Worm (Caenorhabditis elegans) whole organism, early embryonic: ENCODE data around the gene glb-19.

Experiments used
- B0310.2 ChIP-seq: sonication (generic microtip); optimal IDR thresholded peaks from 2 replicates; lab custom pipeline; 2016; ENCODE audit warnings: mild to moderate bottlenecking, missing genetic modification characterization, missing compliant biosample characterization
- F13C5.2 ChIP-seq: sonication (generic microtip); optimal IDR thresholded peaks from 2 replicates; lab custom pipeline; 2017; ENCODE audit warnings: mild to moderate bottlenecking, missing genetic modification characterization, inconsistent platforms, missing compliant biosample characterization
- aly-1 ChIP-seq: sonication (generic microtip); optimal IDR thresholded peaks from 2 replicates; lab custom pipeline; 2016; ENCODE audit warnings: missing genetic modification characterization, missing compliant biosample characterization
- ama-1 ChIP-seq: fragments of 150-350 bp; optimal IDR thresholded peaks from 2 replicates; lab custom pipeline; 2014
- ceh-13 ChIP-seq: fragments of 200-800 bp; sonication (Bioruptor generic); optimal IDR thresholded peaks from 2 replicates; lab custom pipeline; 2018; ENCODE audit warnings: mild to moderate bottlenecking, missing genetic modification characterization, missing compliant biosample characterization
- ceh-36 ChIP-seq: sonication (generic microtip); optimal IDR thresholded peaks from 2 replicates; lab custom pipeline; 2016; ENCODE audit warnings: missing genetic modification characterization, inconsistent platforms, missing compliant biosample characterization
- ets-7 ChIP-seq: sonication (generic microtip); optimal IDR thresholded peaks from 2 replicates; lab custom pipeline; 2016; ENCODE audit warnings: missing genotype, missing genetic modification characterization, missing compliant biosample characterization
- flt-1 ChIP-seq: fragments of 200-800 bp; sonication (Bioruptor generic); IDR thresholded peaks from 2 replicates; pipeline ENCODE4 v1.3.6; 2022; ENCODE audit warnings: missing genetic modification characterization, missing compliant biosample characterization
- hmbx-1 ChIP-seq: sonication (generic microtip); optimal IDR thresholded peaks from 2 replicates; lab custom pipeline; 2016; ENCODE audit warnings: mild to moderate bottlenecking, missing genetic modification characterization, missing compliant biosample characterization
- hmg-4 ChIP-seq: fragments of 200-800 bp; sonication (Bioruptor generic); optimal IDR thresholded peaks from 2 replicates; lab custom pipeline; 2018; ENCODE audit warnings: mild to moderate bottlenecking, missing genetic modification characterization, missing compliant biosample characterization
- hnd-1 ChIP-seq: sonication (generic microtip); optimal IDR thresholded peaks from 2 replicates; lab custom pipeline; 2016; ENCODE audit warnings: missing genetic modification characterization, missing compliant biosample characterization
- pes-1 ChIP-seq: fragments of 200-800 bp; sonication (Bioruptor generic); IDR thresholded peaks from 2 replicates; pipeline ENCODE4 v1.3.6; 2022; ENCODE audit warnings: missing genetic modification reagents, missing genetic modification characterization, missing compliant biosample characterization
- scrt-1 ChIP-seq: fragments of 200-800 bp; sonication (Bioruptor generic); IDR thresholded peaks from 2 replicates; pipeline ENCODE4 v1.3.6; 2022; ENCODE audit warnings: missing genetic modification characterization, missing compliant biosample characterization
- sea-1 ChIP-seq: fragments of 200-800 bp; sonication (Bioruptor generic); conservative IDR thresholded peaks from 2 replicates; pipeline ENCODE4 v1.3.6; 2022; ENCODE audit warnings: missing genetic modification characterization, missing compliant biosample characterization
- tbx-11 ChIP-seq: fragments of 200-800 bp; sonication (Bioruptor generic); IDR thresholded peaks from 2 replicates; pipeline ENCODE4 v1.3.6; 2022; ENCODE audit warnings: missing genetic modification characterization, missing compliant biosample characterization
- tbx-37 ChIP-seq: fragments of 200-800 bp; sonication (Bioruptor generic); conservative IDR thresholded peaks from 2 replicates; pipeline ENCODE4 v1.3.6; 2022; ENCODE audit warnings: missing genetic modification reagents, missing genetic modification characterization, missing compliant biosample characterization
- tra-4 ChIP-seq: sonication (generic microtip); optimal IDR thresholded peaks from 2 replicates; lab custom pipeline; 2017; ENCODE audit warnings: missing genetic modification characterization, missing compliant biosample characterization

The glb-19 gene

DNA sequence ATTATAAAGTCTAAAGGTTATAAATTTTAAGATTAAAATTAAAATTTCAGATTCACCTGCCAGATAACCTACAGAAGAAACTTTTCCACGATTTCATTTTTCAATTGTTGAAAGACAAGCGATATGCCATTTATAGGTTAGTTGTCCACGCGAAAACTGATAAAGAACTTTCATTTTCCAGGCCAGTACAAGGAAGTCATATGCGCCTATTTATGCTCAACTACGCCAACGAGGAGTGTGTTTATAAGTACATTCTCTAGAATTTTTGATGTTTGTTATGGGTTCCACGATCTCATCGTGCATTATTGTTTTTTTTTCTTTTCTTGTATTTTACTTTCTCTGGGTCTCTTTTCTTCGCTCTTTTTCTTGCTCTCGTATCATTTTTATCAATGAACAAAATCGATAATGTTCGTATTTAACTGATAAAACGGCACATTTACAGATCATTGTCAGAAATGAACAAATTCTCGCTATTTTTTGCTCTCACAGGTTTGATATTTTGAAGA lies 47.3 kb downstream of the glb-19 start, which contains the start of gene R09H10.3:
Gene R09H10.3 (plus strand): TSS at position 456 of the 506 bp plus-strand sequence.
- TF ChIP-seq ceh-13 (GFP tag; lab: Kevin White, UChicago) (no peak), sea-1 (no peak), scrt-1 (GFP tag; lab: Robert Waterston, UW) (no peak), tbx-37 (GFP tag; lab: Robert Waterston, UW) (no peak), B0310.2 (tag; lab: Kevin White, UChicago) (no peak), F13C5.2 (no peak), hmg-4 (GFP tag; lab: Kevin White, UChicago) (no peak), pes-1 (GFP tag; lab: Robert Waterston, UW) (no peak), ama-1 (no peak), ceh-36 (no peak), tbx-11 (no peak), aly-1 (no peak), ets-7 (tag; lab: Kevin White, UChicago) (no peak), hmbx-1 (no peak), hnd-1 (tag; lab: Kevin White, UChicago) (no peak), tra-4 (tag; lab: Kevin White, UChicago) (no peak), flt-1 (GFP tag; lab: Robert Waterston, UW) (no peak)

DNA sequence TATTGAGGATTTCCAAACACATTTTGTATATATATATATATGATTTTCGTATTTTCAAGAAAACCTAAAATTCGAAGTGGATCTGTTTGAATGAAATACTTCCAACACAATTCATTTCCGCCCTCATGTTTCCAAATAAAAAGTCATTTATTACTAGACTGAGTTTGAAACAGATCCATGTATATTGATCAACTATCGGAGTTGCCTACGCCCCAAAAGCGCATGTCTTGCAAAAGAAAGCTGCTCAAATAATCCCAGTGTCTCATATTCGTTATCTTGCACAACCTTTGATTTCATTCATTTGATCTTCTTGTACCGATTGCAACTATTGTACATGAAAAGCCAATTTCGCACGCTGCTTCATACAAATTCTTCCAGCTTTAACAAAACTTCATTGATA lies 51.3 kb downstream of the glb-19 start, which contains the start of gene R09H10.2:
Gene R09H10.2 (plus strand): TSS at position 301 of the 400 bp plus-strand sequence.
- TF ChIP-seq flt-1 (GFP tag; lab: Robert Waterston, UW) (no peak), hmg-4 (GFP tag; lab: Kevin White, UChicago) (no peak), scrt-1 (GFP tag; lab: Robert Waterston, UW) (no peak), ceh-36 (no peak), F13C5.2 (no peak), sea-1 (no peak), ceh-13 (GFP tag; lab: Kevin White, UChicago) (no peak), ets-7 (tag; lab: Kevin White, UChicago) (no peak), tbx-37 (GFP tag; lab: Robert Waterston, UW) (no peak), tra-4 (tag; lab: Kevin White, UChicago) (no peak), hnd-1 (tag; lab: Kevin White, UChicago) (no peak), pes-1 (GFP tag; lab: Robert Waterston, UW) (no peak), aly-1 (no peak), hmbx-1 (no peak), ama-1 (no peak)

DNA sequence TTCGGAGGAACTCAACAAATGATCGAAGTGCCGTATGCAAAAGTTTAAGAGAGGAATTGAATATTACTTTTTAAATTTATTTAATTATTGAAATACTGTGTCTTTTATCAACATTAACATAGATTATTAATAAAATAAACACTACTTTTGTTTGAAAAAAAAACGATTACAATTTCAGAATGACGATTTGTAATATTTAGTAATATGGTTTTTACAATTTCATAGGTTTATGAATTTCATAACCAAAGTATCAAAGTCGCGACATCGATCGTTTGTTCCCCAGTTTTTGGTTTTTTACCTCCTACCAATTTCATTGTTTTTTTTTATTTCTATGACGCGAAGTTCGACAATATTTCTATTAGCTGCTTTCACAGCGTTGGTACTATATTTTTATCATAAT lies 54.0 kb downstream of the glb-19 start, which contains the start of gene R09H10.1:
Gene R09H10.1 (plus strand): TSS at position 301 of the 400 bp plus-strand sequence.
- no peak for TF ChIP-seq flt-1 (GFP tag; lab: Robert Waterston, UW)
- TF ChIP-seq pes-1 (GFP tag; lab: Robert Waterston, UW): no peak

DNA sequence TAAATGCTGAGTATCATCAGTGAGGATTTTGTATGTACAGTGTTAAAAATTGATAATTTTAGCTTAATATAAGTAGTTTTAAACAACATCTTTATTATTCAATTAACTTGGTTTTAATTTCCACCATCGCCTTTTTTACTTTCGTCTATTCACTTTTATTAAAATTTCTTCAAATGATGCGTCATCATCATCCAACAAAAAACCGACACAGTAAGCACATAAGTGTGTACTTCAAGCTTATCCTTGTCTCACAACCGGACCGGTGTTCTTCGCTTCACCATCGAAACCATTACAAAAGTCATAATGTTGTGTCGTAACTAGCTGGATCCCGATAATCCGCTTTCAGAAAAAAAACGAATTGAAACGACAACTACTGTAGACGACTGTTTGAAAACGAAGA lies 57.4 kb downstream of the glb-19 start, which contains the start of gene C43F9.11:
Gene C43F9.11 (plus strand): TSS at position 301 of the 400 bp plus-strand sequence.
- TF ChIP-seq scrt-1 (GFP tag; lab: Robert Waterston, UW) (no peak), B0310.2 (tag; lab: Kevin White, UChicago) (no peak), ceh-36 (no peak), ceh-13 (GFP tag; lab: Kevin White, UChicago) (no peak)

DNA sequence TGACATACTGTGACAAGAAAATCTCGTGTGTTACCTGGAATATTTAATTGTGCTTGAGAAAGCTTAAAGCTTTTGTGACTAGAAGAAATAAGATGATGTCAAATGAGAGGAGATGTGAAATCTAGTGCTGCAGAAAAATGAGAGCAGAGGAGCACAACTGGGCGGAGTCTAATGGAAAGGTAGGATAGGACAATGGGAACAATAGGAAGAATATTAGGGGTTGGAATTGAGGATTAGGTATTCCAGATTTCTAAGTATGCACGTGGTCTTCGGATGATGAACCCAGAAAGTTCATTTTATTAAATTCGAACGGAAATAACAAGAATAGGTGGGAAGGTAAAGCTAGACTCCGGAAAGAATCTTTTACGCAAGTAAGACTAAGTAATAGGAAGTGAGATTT lies 60.4 kb downstream of the glb-19 start, which contains the start of gene C43F9.7:
Gene C43F9.7 (minus strand): TSS at position 101 of the 400 bp plus-strand sequence.
- TF ChIP-seq ets-7 (tag; lab: Kevin White, UChicago): no peak
- no peak for TF ChIP-seq tra-4 (tag; lab: Kevin White, UChicago)
- TF ChIP-seq B0310.2 (tag; lab: Kevin White, UChicago): no peak
- no peak for TF ChIP-seq ceh-36
- TF ChIP-seq F13C5.2: no peak
- TF ChIP-seq aly-1: no peak
- no peak for TF ChIP-seq hmbx-1
- TF ChIP-seq sea-1: no peak
- TF ChIP-seq hmg-4 (GFP tag; lab: Kevin White, UChicago): no peak
- no peak for TF ChIP-seq ama-1
- TF ChIP-seq tbx-11: no peak
- TF ChIP-seq tbx-37 (GFP tag; lab: Robert Waterston, UW): no peak
- TF ChIP-seq pes-1 (GFP tag; lab: Robert Waterston, UW): no peak
- no peak for TF ChIP-seq scrt-1 (GFP tag; lab: Robert Waterston, UW)
- no peak for TF ChIP-seq ceh-13 (GFP tag; lab: Kevin White, UChicago)
- TF ChIP-seq flt-1 (GFP tag; lab: Robert Waterston, UW): no peak
- TF ChIP-seq hnd-1 (tag; lab: Kevin White, UChicago): no peak
